Fruit fly (Drosophila melanogaster) whole organism, adult: ENCODE results near the gene CG10366.

Source experiments
- CG11617 ChIP-seq: fragments of 200-800 bp; sonication (Bioruptor generic); optimal IDR thresholded peaks from 2 replicates; lab custom pipeline; 2017; ENCODE audit warnings: mild to moderate bottlenecking, missing biosample characterization, missing genetic modification reagents, missing genetic modification characterization
- CG12768 ChIP-seq: fragments of 200-800 bp; sonication (Bioruptor generic); optimal IDR thresholded peaks from 2 replicates; lab custom pipeline; 2017; ENCODE audit warnings: missing biosample characterization, missing genetic modification characterization, mild to moderate bottlenecking, moderate library complexity, missing genetic modification reagents
- CG7101 ChIP-seq: fragments of 200-800 bp; sonication (Bioruptor generic); optimal IDR thresholded peaks from 2 replicates; lab custom pipeline; 2018; ENCODE audit warnings: missing biosample characterization, mild to moderate bottlenecking, missing genetic modification characterization, moderate library complexity
- Clk ChIP-seq: fragments of 200-800 bp; sonication (Bioruptor generic); optimal IDR thresholded peaks from 2 replicates; lab custom pipeline; 2017; ENCODE audit warnings: missing biosample characterization, missing genetic modification characterization
- Hr96 ChIP-seq: fragments of 200-800 bp; sonication (Bioruptor generic); optimal IDR thresholded peaks from 2 replicates; lab custom pipeline; 2016; ENCODE audit warnings: missing biosample characterization, missing genetic modification characterization
- Mnt ChIP-seq: fragments of 200-800 bp; sonication (Bioruptor generic); optimal IDR thresholded peaks from 2 replicates; lab custom pipeline; 2016; ENCODE audit warnings: missing biosample characterization, mild to moderate bottlenecking, missing genetic modification characterization
- cic ChIP-seq: fragments of 200-800 bp; sonication (Bioruptor generic); optimal IDR thresholded peaks from 2 replicates; lab custom pipeline; 2017; ENCODE audit warnings: missing biosample characterization, mild to moderate bottlenecking, missing genetic modification characterization, moderate library complexity
- cnc ChIP-seq, 2 experiments: fragments of >200 bp; optimal IDR thresholded peaks; 2 replicates each; lab custom pipeline; 2017
- pad ChIP-seq: fragments of 200-800 bp; sonication (Bioruptor generic); optimal IDR thresholded peaks from 3 replicates; lab custom pipeline; 2017; ENCODE audit warnings: missing biosample characterization, missing genetic modification characterization, mild to moderate bottlenecking, moderate library complexity, missing genetic modification reagents
- tj ChIP-seq: fragments of 200-800 bp; sonication (Bioruptor generic); optimal IDR thresholded peaks from 3 replicates; lab custom pipeline; 2017; ENCODE audit warnings: missing biosample characterization, mild to moderate bottlenecking, missing genetic modification characterization, moderate library complexity

DNA sequence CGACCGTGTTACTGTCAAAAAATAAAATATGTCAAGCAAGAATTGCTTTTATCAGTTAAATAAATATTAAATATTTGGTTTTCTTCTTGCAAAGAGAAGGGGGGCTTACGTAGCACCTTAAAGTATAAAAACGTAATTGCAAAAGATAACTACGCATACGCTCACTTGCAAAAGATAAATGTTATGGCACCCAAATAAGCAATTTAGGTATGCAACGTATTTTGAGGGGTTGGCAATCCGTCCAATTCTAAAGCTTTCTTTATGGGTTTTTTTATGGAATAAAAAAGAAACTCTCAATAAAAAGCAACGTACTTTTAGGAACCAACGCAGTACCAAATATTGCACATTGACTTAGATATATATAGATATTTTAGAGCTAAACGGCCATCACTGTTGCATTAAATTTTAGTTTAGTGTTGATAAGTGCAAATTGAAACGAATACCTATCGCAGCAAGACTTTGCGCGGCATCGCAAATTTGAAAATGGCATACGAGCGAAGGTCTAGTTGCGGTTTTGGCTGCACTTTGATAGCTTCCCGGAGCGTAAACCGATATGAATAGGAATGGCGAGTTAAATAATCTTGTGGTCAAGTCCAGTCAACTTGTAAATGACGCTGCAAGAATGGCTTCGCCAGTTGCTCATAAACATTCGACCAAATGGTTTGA is 18.7 kb upstream of the CG10366 start, which contains the start of gene CG13077:
- TF ChIP-seq Clk (GFP tag; lab: Kevin White, UChicago) (no peak), pad (no peak), cic (no peak), Hr96 (GFP tag; lab: Kevin White, UChicago) (no peak), tj (GFP tag; lab: Kevin White, UChicago) (no peak), CG7101 (no peak), CG11617 (no peak), CG12768 (GFP tag; lab: Kevin White, UChicago) (no peak), cnc (optimal IDR thresholded peaks at IDR 0.05; lab: Kevin White, UChicago) (no peak), Mnt (GFP tag; lab: Kevin White, UChicago) (no peak)
